Fruit fly (Drosophila melanogaster) whole organism, embryonic: Measurements from ENCODE around the gene mRpS26.

Experiments used
- Bgb ChIP-seq: fragments of 200-800 bp; sonication (Bioruptor generic); IDR thresholded peaks from 2 replicates; pipeline ENCODE4 v1.3.6; 2022; ENCODE audit warnings: missing biosample characterization, missing genetic modification characterization; ENCODE audit not compliant: partially characterized antibody
- Blimp-1 ChIP-seq: fragments of 200-800 bp; sonication (Bioruptor generic); optimal IDR thresholded peaks from 3 replicates; lab custom pipeline; 2018; ENCODE audit warnings: missing biosample characterization, missing genetic modification characterization, mild to moderate bottlenecking, moderate library complexity, missing genetic modification reagents
- CG10209 ChIP-seq: fragments of 200-800 bp; sonication (Bioruptor generic); optimal IDR thresholded peaks from 3 replicates; lab custom pipeline; 2017; ENCODE audit warnings: missing biosample characterization, mild to moderate bottlenecking, missing genetic modification characterization, missing genetic modification reagents
- CG10274 ChIP-seq: fragments of 200-800 bp; sonication (Bioruptor generic); optimal IDR thresholded peaks from 3 replicates; lab custom pipeline; 2017; ENCODE audit warnings: missing biosample characterization, mild to moderate bottlenecking, missing genetic modification characterization
- CG10321 ChIP-seq: fragments of 200-800 bp; sonication (Bioruptor generic); IDR thresholded peaks from 2 replicates; pipeline ENCODE4 v1.3.6; 2022; ENCODE audit warnings: missing biosample characterization, missing genetic modification characterization
- CG12155 ChIP-seq: fragments of 200-800 bp; sonication (Bioruptor generic); optimal IDR thresholded peaks from 3 replicates; lab custom pipeline; 2016; ENCODE audit warnings: missing biosample characterization, missing genetic modification characterization
- CG13123 ChIP-seq: fragments of 200-800 bp; sonication (Bioruptor generic); optimal IDR thresholded peaks from 2 replicates; lab custom pipeline; 2016; ENCODE audit warnings: missing biosample characterization, missing genetic modification characterization
- CG16813 ChIP-seq: fragments of 200-800 bp; sonication (Bioruptor generic); IDR thresholded peaks from 3 replicates; pipeline ENCODE4 v1.3.6; 2022; ENCODE audit warnings: missing biosample characterization, missing genetic modification characterization; ENCODE audit not compliant: partially characterized antibody
- CG17568 ChIP-seq: fragments of 200-800 bp; sonication (Bioruptor generic); optimal IDR thresholded peaks from 2 replicates; lab custom pipeline; 2018; ENCODE audit warnings: missing biosample characterization, mild to moderate bottlenecking, missing genetic modification characterization, moderate library complexity
- CG18011 ChIP-seq: fragments of 200-800 bp; sonication (Bioruptor generic); optimal IDR thresholded peaks from 2 replicates; lab custom pipeline; 2017; ENCODE audit warnings: missing biosample characterization, missing genetic modification characterization, mild to moderate bottlenecking, moderate library complexity, missing genotype
- CG2129 ChIP-seq: fragments of 200-800 bp; sonication (Bioruptor generic); IDR thresholded peaks from 2 replicates; pipeline ENCODE4 v1.3.6; 2022; ENCODE audit warnings: missing biosample characterization, missing genetic modification characterization; ENCODE audit not compliant: partially characterized antibody
- CG3407 ChIP-seq: fragments of 200-800 bp; sonication (Bioruptor generic); optimal IDR thresholded peaks from 2 replicates; lab custom pipeline; 2018; ENCODE audit warnings: missing biosample characterization, mild to moderate bottlenecking, missing genetic modification characterization
- CG34224 ChIP-seq: fragments of 200-800 bp; sonication (Bioruptor generic); IDR thresholded peaks from 3 replicates; pipeline ENCODE4 v1.3.6; 2022; ENCODE audit warnings: missing biosample characterization, missing genetic modification characterization; ENCODE audit not compliant: partially characterized antibody
- CG3995 ChIP-seq: fragments of 200-800 bp; sonication (Bioruptor generic); optimal IDR thresholded peaks from 3 replicates; lab custom pipeline; 2016; ENCODE audit warnings: missing biosample characterization, missing genetic modification characterization
- CoRest ChIP-seq: fragments of 200-800 bp; sonication (Bioruptor generic); optimal IDR thresholded peaks from 3 replicates; lab custom pipeline; 2018; ENCODE audit warnings: missing biosample characterization, mild to moderate bottlenecking, missing genetic modification characterization, moderate library complexity
- H2.0 ChIP-seq: fragments of 200-800 bp; sonication (Bioruptor generic); IDR thresholded peaks from 2 replicates; pipeline ENCODE4 v1.3.6; 2022; ENCODE audit warnings: missing biosample characterization, missing genetic modification characterization
- Hmx ChIP-seq: fragments of 200-800 bp; sonication (Bioruptor generic); optimal IDR thresholded peaks from 2 replicates; lab custom pipeline; 2016; ENCODE audit warnings: missing biosample characterization, missing genetic modification characterization
- Hr3 ChIP-seq: fragments of 200-800 bp; sonication (Bioruptor generic); optimal IDR thresholded peaks from 3 replicates; lab custom pipeline; 2016; ENCODE audit warnings: missing biosample characterization, missing genetic modification characterization
- Med ChIP-seq: fragments of 200-800 bp; sonication (Bioruptor generic); peaks from one replicate; lab custom pipeline; 2016; ENCODE audit warnings: missing biosample characterization, missing genetic modification characterization, mild to moderate bottlenecking, inconsistent platforms, moderate library complexity
- NC2α ChIP-seq: fragments of 200-800 bp; sonication (Bioruptor generic); optimal IDR thresholded peaks from 2 replicates; lab custom pipeline; 2016; ENCODE audit warnings: missing biosample characterization, missing genetic modification characterization
- NfI ChIP-seq: fragments of 200-800 bp; sonication (Bioruptor generic); optimal IDR thresholded peaks from 3 replicates; lab custom pipeline; 2018; ENCODE audit warnings: missing biosample characterization, mild to moderate bottlenecking, missing genetic modification characterization, moderate library complexity
- Poxn ChIP-seq: fragments of 200-800 bp; sonication (Bioruptor generic); IDR thresholded peaks from 2 replicates; pipeline ENCODE4 v1.3.6; 2022; ENCODE audit warnings: missing biosample characterization, missing genetic modification characterization
- Ssrp ChIP-seq: fragments of 200-800 bp; sonication (Bioruptor generic); optimal IDR thresholded peaks from 2 replicates; lab custom pipeline; 2018; ENCODE audit warnings: missing biosample characterization, mild to moderate bottlenecking, missing genetic modification characterization, moderate library complexity
- Trl ChIP-seq, 3 experiments: fragments of >200 bp in 2 of 3; fragments of 200-800 bp in 1 of 3; sonication (Bioruptor generic) in 1 of 3; optimal IDR thresholded peaks; 2 replicates in 1 of 3; 3 replicates in 2 of 3; lab custom pipeline; 2016 to 2017; ENCODE audit warnings: missing biosample characterization in 1 of 3, missing genetic modification characterization in 1 of 3
- al ChIP-seq: fragments of 200-800 bp; sonication (Bioruptor generic); IDR thresholded peaks from 2 replicates; pipeline ENCODE4 v1.3.6; 2022; ENCODE audit warnings: missing biosample characterization, missing genetic modification characterization
- bsh ChIP-seq, 2 experiments: fragments of 200-800 bp; sonication (Bioruptor generic); optimal IDR thresholded peaks; 2 replicates each; lab custom pipeline; 2017 to 2018; ENCODE audit warnings: mild to moderate bottlenecking in 2 of 2, missing biosample characterization in 2 of 2, missing genetic modification characterization in 2 of 2, moderate library complexity in 1 of 2
- fd3F ChIP-seq: fragments of 200-800 bp; sonication (Bioruptor generic); optimal IDR thresholded peaks from 2 replicates; lab custom pipeline; 2018; ENCODE audit warnings: missing biosample characterization, mild to moderate bottlenecking, missing genetic modification characterization, moderate library complexity
- gce ChIP-seq: fragments of 200-800 bp; sonication (Bioruptor generic); IDR thresholded peaks from 3 replicates; pipeline ENCODE4 v1.3.6; 2022; ENCODE audit warnings: missing biosample characterization, missing genetic modification characterization
- gfzf ChIP-seq: fragments of 200-800 bp; sonication (Bioruptor generic); optimal IDR thresholded peaks from 2 replicates; lab custom pipeline; 2016; ENCODE audit warnings: missing biosample characterization, mild to moderate bottlenecking, missing genetic modification characterization, moderate library complexity
- ind ChIP-seq: fragments of 200-800 bp; sonication (Bioruptor generic); optimal IDR thresholded peaks from 3 replicates; lab custom pipeline; 2016; ENCODE audit warnings: missing biosample characterization, missing genetic modification characterization
- inv ChIP-seq: fragments of 200-800 bp; sonication (Bioruptor generic); IDR thresholded peaks from 2 replicates; pipeline ENCODE4 v1.3.6; 2022; ENCODE audit warnings: missing biosample characterization, missing genetic modification characterization; ENCODE audit not compliant: partially characterized antibody
- lov ChIP-seq, 2 experiments: fragments of 200-800 bp in 1 of 2; fragments of >200 bp in 1 of 2; sonication (Bioruptor generic) in 1 of 2; IDR thresholded peaks in 1 of 2; optimal IDR thresholded peaks in 1 of 2; 2 replicates in 1 of 2; 3 replicates in 1 of 2; pipeline versions ENCODE4 v1.3.6 to Lab custom; 2017 to 2022; ENCODE audit warnings: missing biosample characterization in 1 of 2, missing genetic modification characterization in 1 of 2
- nmo ChIP-seq: fragments of 200-800 bp; sonication (Bioruptor generic); optimal IDR thresholded peaks from 2 replicates; lab custom pipeline; 2018; ENCODE audit warnings: missing biosample characterization, mild to moderate bottlenecking, missing genetic modification characterization, moderate library complexity
- nom ChIP-seq: fragments of 200-800 bp; sonication (Bioruptor generic); optimal IDR thresholded peaks from 2 replicates; lab custom pipeline; 2017; ENCODE audit warnings: missing biosample characterization, missing genetic modification characterization, mild to moderate bottlenecking, moderate library complexity, missing genetic modification reagents
- p53 ChIP-seq: fragments of 200-800 bp; sonication (Bioruptor generic); optimal IDR thresholded peaks from 2 replicates; lab custom pipeline; 2016; ENCODE audit warnings: missing biosample characterization, missing genetic modification characterization
- pfk ChIP-seq: fragments of 200-800 bp; sonication (Bioruptor generic); optimal IDR thresholded peaks from 2 replicates; lab custom pipeline; 2018; ENCODE audit warnings: missing biosample characterization, mild to moderate bottlenecking, missing genetic modification characterization, moderate library complexity
- sens ChIP-seq: fragments of 200-800 bp; sonication (Bioruptor generic); peaks from one replicate; lab custom pipeline; 2016; ENCODE audit warnings: missing biosample characterization, missing genetic modification characterization
- stwl ChIP-seq: fragments of 200-800 bp; sonication (Bioruptor generic); optimal IDR thresholded peaks from 3 replicates; lab custom pipeline; 2018; ENCODE audit warnings: missing biosample characterization, mild to moderate bottlenecking, missing genetic modification characterization, moderate library complexity
- ttk ChIP-seq: fragments of 200-800 bp; sonication (Bioruptor generic); IDR thresholded peaks from 2 replicates; pipeline ENCODE4 v2.1.2; 2022; ENCODE audit warnings: missing biosample characterization, missing genetic modification characterization
- tup ChIP-seq: fragments of 200-800 bp; sonication (Bioruptor generic); optimal IDR thresholded peaks from 2 replicates; lab custom pipeline; 2016; ENCODE audit warnings: missing biosample characterization, mild to moderate bottlenecking, missing genetic modification characterization, moderate library complexity
- twi ChIP-seq: fragments of 200-800 bp; optimal IDR thresholded peaks from 2 replicates; lab custom pipeline; 2019; ENCODE audit warnings: missing biosample characterization, mild to moderate bottlenecking, missing genetic modification characterization, moderate library complexity
- zen2 ChIP-seq: fragments of 200-800 bp; sonication (Bioruptor generic); IDR thresholded peaks from 3 replicates; pipeline ENCODE4 v1.3.6; 2022; ENCODE audit warnings: missing biosample characterization, missing genetic modification characterization; ENCODE audit not compliant: partially characterized antibody

Gene mRpS26

DNA sequence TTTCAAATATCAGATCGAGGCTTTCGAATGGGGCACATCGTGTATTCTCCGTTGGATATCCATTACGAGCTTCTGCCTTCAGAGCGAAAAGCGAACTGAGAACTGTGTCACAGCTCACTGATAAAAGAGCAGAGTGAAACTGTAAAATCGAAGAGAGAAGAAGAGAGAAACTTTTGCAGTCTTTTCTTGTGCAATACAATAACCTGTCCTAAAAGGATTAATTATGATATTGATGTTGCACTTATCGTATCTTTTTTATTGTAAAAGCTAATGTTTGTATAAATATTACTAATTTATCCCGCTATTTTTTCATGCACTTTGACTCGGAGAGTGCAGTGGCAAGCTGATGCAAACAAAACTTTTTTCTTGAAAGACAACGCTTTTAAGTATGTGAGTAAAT lies 31.4 kb upstream of the mRpS26 start:
- TF ChIP-seq CG2129 (no peak), nom (peak; percentile 33), Trl (optimal IDR thresholded peaks at IDR 0.05; lab: Kevin White, UChicago) (peak in 1 of 2 experiments; percentile 3), Trl (GFP tag; optimal IDR thresholded peaks at IDR 0.05; lab: Kevin White, UChicago) (no peak), bsh (GFP tag; optimal IDR thresholded peaks at IDR 0.05; lab: Kevin White, UChicago) (peak in 1 of 2 experiments; percentile 14)

DNA sequence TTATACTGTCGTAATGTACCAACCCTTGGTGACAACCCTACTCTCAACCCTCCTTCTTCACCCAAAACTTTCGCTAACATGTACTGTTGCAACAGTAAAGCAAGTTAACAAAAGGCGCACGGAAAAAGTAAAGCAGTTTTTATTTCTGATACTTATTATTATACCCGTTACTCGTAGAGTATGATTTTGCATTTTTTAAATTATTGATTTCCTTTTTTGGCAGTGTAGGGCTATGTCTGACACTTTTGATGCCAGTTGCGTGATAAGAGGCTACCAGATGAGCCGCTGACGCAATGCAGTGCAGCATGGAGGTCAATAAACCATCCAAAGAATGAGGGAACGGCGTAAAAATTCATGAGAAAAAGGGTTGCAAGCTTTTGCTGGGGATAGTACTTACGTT lies 30.5 kb upstream of the mRpS26 start:
- TF ChIP-seq CG16813 (GFP tag; lab: Robert Waterston, UW) (no peak), pfk (GFP tag; lab: Kevin White, UChicago) (no peak), Bgb (GFP tag; lab: Robert Waterston, UW) (no peak), tup (GFP tag; lab: Kevin White, UChicago) (no peak), Poxn (GFP tag; lab: Robert Waterston, UW) (no peak), Med (GFP tag; lab: Kevin White, UChicago) (no peak), gce (GFP tag; lab: Robert Waterston, UW) (no peak), CG12155 (GFP tag; lab: Kevin White, UChicago) (no peak)

DNA sequence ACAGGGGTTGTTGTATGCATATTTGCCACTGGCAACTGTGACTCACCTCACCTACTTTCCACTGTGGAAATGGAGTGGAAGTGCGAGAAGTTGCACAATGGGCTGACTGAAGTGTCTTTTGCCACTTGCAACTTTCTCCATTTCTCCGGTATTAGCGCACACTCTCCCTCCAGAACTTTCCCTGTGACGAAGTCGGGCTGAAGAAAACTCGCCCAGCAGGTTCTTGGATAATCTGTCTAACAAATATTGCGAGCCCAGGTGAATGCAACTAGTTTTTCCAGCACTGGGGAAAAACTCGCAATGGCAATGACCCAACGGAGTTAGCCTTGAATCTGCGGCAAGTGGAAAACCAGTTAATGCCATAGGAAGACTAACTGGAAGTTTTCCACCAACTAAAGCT lies 29.7 kb upstream of the mRpS26 start:
- TF ChIP-seq twi (tag; lab: Kevin White, UChicago) (no peak), CG17568 (GFP tag; lab: Kevin White, UChicago) (no peak), stwl (tag; lab: Kevin White, UChicago) (peak; percentile 20), Blimp-1 (peak; percentile 73), al (GFP tag; lab: Robert Waterston, UW) (no peak), bsh (GFP tag; optimal IDR thresholded peaks at IDR 0.05; lab: Kevin White, UChicago) (peak in 1 of 2 experiments; percentile 22)

DNA sequence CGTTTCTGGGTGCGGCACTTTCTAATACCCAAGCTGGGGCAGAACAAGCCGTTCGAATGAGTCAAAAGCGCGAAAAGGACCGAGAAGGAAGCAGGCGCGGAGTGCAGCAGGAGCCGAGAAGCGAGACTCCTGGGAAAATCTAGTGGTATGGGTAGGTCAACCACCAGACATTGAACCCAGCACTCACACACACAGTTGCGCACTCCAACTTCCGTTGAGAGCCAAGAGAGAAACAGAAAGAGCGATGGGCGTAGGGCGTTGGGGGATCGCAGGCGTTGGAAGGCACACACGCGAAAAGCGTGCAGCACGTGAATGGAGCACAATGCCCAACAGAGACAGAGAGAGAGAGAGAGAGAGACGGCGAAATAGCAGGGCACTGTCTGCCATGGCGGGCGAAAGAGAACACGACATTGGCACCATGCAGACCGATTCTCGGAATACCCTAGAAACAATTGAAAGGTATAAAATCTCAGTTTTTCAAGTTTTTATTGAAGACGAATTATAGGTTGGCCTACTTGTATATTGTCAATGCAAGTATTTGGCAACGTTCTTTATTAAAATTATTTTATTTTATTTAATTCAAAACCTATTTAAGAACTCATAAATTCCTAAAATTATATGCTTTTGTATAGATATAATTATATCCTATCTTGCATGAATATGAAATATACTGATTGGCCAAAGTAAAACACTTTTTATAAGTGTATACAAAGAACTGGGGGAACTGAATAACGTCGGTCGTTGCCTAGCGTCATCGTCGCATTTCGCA lies 28.5 kb upstream of the mRpS26 start:
- 0 out of 3 replicates have a peak, but pooled peaks have one; percentile 10 for TF ChIP-seq zen2 (GFP tag; lab: Robert Waterston, UW)
- TF ChIP-seq CG10274 (GFP tag; lab: Kevin White, UChicago) = no peak
- TF ChIP-seq gfzf (GFP tag; lab: Kevin White, UChicago) = no peak
- TF ChIP-seq fd3F (GFP tag; lab: Kevin White, UChicago) = no peak
- no peak for TF ChIP-seq CG13123 (GFP tag; lab: Kevin White, UChicago)
- peak; percentile 2 for TF ChIP-seq ind
- TF ChIP-seq NC2α (GFP tag; lab: Kevin White, UChicago) = no peak
- 0 out of 2 replicates have a peak, but pooled peaks have one; percentile 12 for TF ChIP-seq CG10321 (GFP tag; lab: Robert Waterston, UW)
- TF ChIP-seq Hmx (GFP tag; lab: Kevin White, UChicago) = no peak
- no peak for TF ChIP-seq CG18011
- no peak for TF ChIP-seq NfI (GFP tag; lab: Kevin White, UChicago)
- TF ChIP-seq CG10209 = peak; percentile 28
- no peak for TF ChIP-seq inv (GFP tag; lab: Robert Waterston, UW)
- peak; percentile 32; the same call in 1 of the 2 replicates for TF ChIP-seq H2.0 (GFP tag; lab: Robert Waterston, UW)
- TF ChIP-seq lov (optimal IDR thresholded peaks at IDR 0.05; lab: Kevin White, UChicago) = no peak
- TF ChIP-seq lov (GFP tag; IDR thresholded peaks at IDR 0.05; lab: Robert Waterston, UW) = no peak
- TF ChIP-seq CG3995 (GFP tag; lab: Kevin White, UChicago) = no peak
- TF ChIP-seq nmo (GFP tag; lab: Kevin White, UChicago) = peak; percentile 58
- TF ChIP-seq Ssrp (tag; lab: Kevin White, UChicago) = no peak
- TF ChIP-seq CG3407 (GFP tag; lab: Kevin White, UChicago) = peak; percentile 30
- TF ChIP-seq sens (GFP tag; lab: Kevin White, UChicago) = peak; percentile 69
- 0 out of 2 replicates have a peak, but pooled peaks have one; percentile 26 for TF ChIP-seq ttk (GFP tag; lab: Robert Waterston, UW)
- TF ChIP-seq p53 (GFP tag; lab: Kevin White, UChicago) = no peak
- TF ChIP-seq CoRest (tag; lab: Kevin White, UChicago) = peak; percentile 30
- no peak for TF ChIP-seq CG34224
- peak; percentile 18 for TF ChIP-seq Hr3 (GFP tag; lab: Kevin White, UChicago)
